Worm (Caenorhabditis elegans) whole organism, young adult: Measurements from ENCODE around the gene F15B9.8.

Source experiments
- B0035.1 ChIP-seq: sonication (generic microtip); optimal IDR thresholded peaks from 2 replicates; lab custom pipeline; 2016; ENCODE audit warnings: missing genetic modification characterization, mild to moderate bottlenecking, missing compliant biosample characterization, missing genotype, missing genetic modification reagents
- D2030.7 ChIP-seq: fragments of 200-800 bp; sonication (Bioruptor generic); IDR thresholded peaks from 2 replicates; pipeline ENCODE4 v1.3.6; 2022; ENCODE audit warnings: missing genetic modification reagents, missing genetic modification characterization, missing compliant biosample characterization
- F33H1.4 ChIP-seq: fragments of 200-800 bp; sonication (Bioruptor generic); IDR thresholded peaks from 2 replicates; pipeline ENCODE4 v1.3.6; 2022; ENCODE audit warnings: missing genetic modification reagents, missing genetic modification characterization, missing compliant biosample characterization
- F49E8.2 ChIP-seq: sonication (generic microtip); optimal IDR thresholded peaks from 3 replicates; lab custom pipeline; 2017; ENCODE audit warnings: missing genetic modification characterization, mild to moderate bottlenecking, missing compliant biosample characterization, antibody characterized with exemption, moderate library complexity; ENCODE audit not compliant: insufficient read depth
- F55B11.4 ChIP-seq: sonication (generic microtip); optimal IDR thresholded peaks from 2 replicates; lab custom pipeline; 2016; ENCODE audit warnings: missing compliant biosample characterization, missing genetic modification characterization, borderline replicate concordance; ENCODE audit not compliant: insufficient read depth
- F57C9.4 ChIP-seq: sonication (generic microtip); optimal IDR thresholded peaks from 2 replicates; lab custom pipeline; 2017; ENCODE audit warnings: mild to moderate bottlenecking, missing genetic modification characterization, missing compliant biosample characterization
- atf-7 ChIP-seq: sonication (generic microtip); optimal IDR thresholded peaks from 2 replicates; lab custom pipeline; 2017; ENCODE audit warnings: mild to moderate bottlenecking, missing genetic modification characterization, missing compliant biosample characterization
- cebp-1 ChIP-seq, 2 experiments: fragments of 200-800 bp in 1 of 2; sonication (Bioruptor generic) in 1 of 2; sonication (generic microtip) in 1 of 2; IDR thresholded peaks in 1 of 2; optimal IDR thresholded peaks in 1 of 2; 2 replicates each; pipeline versions ENCODE4 v1.3.6 to Lab custom; 2017 to 2022; ENCODE audit warnings: missing compliant biosample characterization in 2 of 2, missing genetic modification characterization in 2 of 2, mild to moderate bottlenecking in 1 of 2, missing genetic modification reagents in 1 of 2, moderate library complexity in 1 of 2
- ceh-27 ChIP-seq: fragments of 200-800 bp; sonication (Bioruptor generic); optimal IDR thresholded peaks from 2 replicates; lab custom pipeline; 2018; ENCODE audit warnings: mild to moderate bottlenecking, missing genetic modification characterization, moderate library complexity, missing compliant biosample characterization
- ceh-40 ChIP-seq: fragments of 200-800 bp; sonication (Bioruptor generic); IDR thresholded peaks from 2 replicates; pipeline ENCODE4 v1.3.6; 2022; ENCODE audit warnings: missing genetic modification characterization, missing compliant biosample characterization
- dpff-1 ChIP-seq: sonication (generic microtip); optimal IDR thresholded peaks from 2 replicates; lab custom pipeline; 2017; ENCODE audit warnings: mild to moderate bottlenecking, missing genetic modification characterization, missing compliant biosample characterization
- dpl-1 ChIP-seq: fragments of 150-350 bp; optimal IDR thresholded peaks from 2 replicates; lab custom pipeline; 2014; ENCODE audit warnings: missing biosample characterization, missing genetic modification reagents, missing genetic modification characterization
- efl-1 ChIP-seq: fragments of 150-350 bp; optimal IDR thresholded peaks from 2 replicates; lab custom pipeline; 2014; ENCODE audit warnings: missing biosample characterization, missing genetic modification reagents, missing genetic modification characterization
- egl-44 ChIP-seq: fragments of 200-800 bp; sonication (Bioruptor generic); IDR thresholded peaks from 2 replicates; pipeline ENCODE4 v1.3.6; 2022; ENCODE audit warnings: missing genetic modification reagents, missing genetic modification characterization, missing compliant biosample characterization
- egrh-3 ChIP-seq: fragments of 200-800 bp; sonication (Bioruptor generic); IDR thresholded peaks from 2 replicates; pipeline ENCODE4 v1.3.6; 2022; ENCODE audit warnings: missing genetic modification reagents, missing genetic modification characterization, missing compliant biosample characterization
- ekl-4 ChIP-seq: fragments of 200-800 bp; sonication (Bioruptor generic); IDR thresholded peaks from 2 replicates; pipeline ENCODE4 v1.3.6; 2022; ENCODE audit warnings: missing genetic modification reagents, missing genetic modification characterization, missing compliant biosample characterization
- him-1 ChIP-seq: sonication (generic microtip); optimal IDR thresholded peaks from 2 replicates; lab custom pipeline; 2016; ENCODE audit warnings: missing genotype, missing genetic modification reagents, missing genetic modification characterization, missing compliant biosample characterization
- hmg-1.2 ChIP-seq: fragments of 200-800 bp; sonication (Bioruptor generic); IDR thresholded peaks from 2 replicates; pipeline ENCODE4 v1.3.6; 2022; ENCODE audit warnings: missing genetic modification reagents, missing genetic modification characterization, missing compliant biosample characterization
- let-607 ChIP-seq, 2 experiments: fragments of 200-800 bp in 1 of 2; sonication (Bioruptor generic) in 1 of 2; sonication (generic microtip) in 1 of 2; optimal IDR thresholded peaks; 2 replicates each; lab custom pipeline; 2016 to 2018; ENCODE audit warnings: mild to moderate bottlenecking in 2 of 2, missing compliant biosample characterization in 2 of 2, missing genetic modification characterization in 2 of 2, moderate library complexity in 2 of 2, missing genotype in 1 of 2
- lin-26 ChIP-seq: fragments of 200-800 bp; sonication (Bioruptor generic); IDR thresholded peaks from 2 replicates; pipeline ENCODE4 v1.3.6; 2022; ENCODE audit warnings: missing genetic modification reagents, missing genetic modification characterization, missing compliant biosample characterization
- lsl-1 ChIP-seq: fragments of 200-800 bp; sonication (Bioruptor generic); optimal IDR thresholded peaks from 2 replicates; lab custom pipeline; 2018; ENCODE audit warnings: mild to moderate bottlenecking, missing genetic modification characterization, moderate library complexity, missing compliant biosample characterization
- madf-6 ChIP-seq: fragments of 200-800 bp; sonication (Bioruptor generic); IDR thresholded peaks from 2 replicates; pipeline ENCODE4 v1.3.6; 2022; ENCODE audit warnings: missing genetic modification reagents, missing genetic modification characterization, missing compliant biosample characterization
- madf-8 ChIP-seq: fragments of 200-800 bp; sonication (Bioruptor generic); conservative IDR thresholded peaks from 2 replicates; pipeline ENCODE4 v1.3.6; 2022; ENCODE audit warnings: missing genetic modification reagents, missing genetic modification characterization, missing compliant biosample characterization
- mes-4 ChIP-seq: sonication (generic microtip); optimal IDR thresholded peaks from 2 replicates; lab custom pipeline; 2016; ENCODE audit warnings: missing genotype, missing genetic modification characterization, missing compliant biosample characterization
- nhr-80 ChIP-seq: sonication (generic microtip); optimal IDR thresholded peaks from 2 replicates; lab custom pipeline; 2016; ENCODE audit warnings: missing genetic modification characterization, missing compliant biosample characterization
- pbrm-1 ChIP-seq: fragments of 200-800 bp; sonication (Bioruptor generic); IDR thresholded peaks from 2 replicates; pipeline ENCODE4 v1.3.6; 2022; ENCODE audit warnings: missing genetic modification reagents, missing genetic modification characterization, missing compliant biosample characterization
- rpc-1 ChIP-seq, 2 experiments: fragments of 150-350 bp in 1 of 2; sonication (generic microtip) in 1 of 2; optimal IDR thresholded peaks; 2 replicates each; lab custom pipeline; 2014 to 2018; ENCODE audit warnings: missing biosample characterization in 1 of 2, missing genetic modification characterization in 1 of 2, missing genetic modification reagents in 1 of 2, missing genotype in 1 of 2
- tbp1 ChIP-seq: fragments of 200-800 bp; sonication (Bioruptor generic); optimal IDR thresholded peaks from 2 replicates; lab custom pipeline; 2018; ENCODE audit warnings: mild to moderate bottlenecking, missing genetic modification characterization, missing compliant biosample characterization
- unc-62 ChIP-seq: fragments of 150-350 bp; optimal IDR thresholded peaks from 2 replicates; lab custom pipeline; 2014; ENCODE audit warnings: missing biosample characterization, missing genetic modification reagents, missing genetic modification characterization
- xnd-1 ChIP-seq: sonication (generic microtip); optimal IDR thresholded peaks from 2 replicates; lab custom pipeline; 2016; ENCODE audit warnings: missing genotype, missing genetic modification reagents, missing genetic modification characterization, missing compliant biosample characterization
- ztf-28 ChIP-seq: fragments of 200-800 bp; sonication (Bioruptor generic); IDR thresholded peaks from 2 replicates; pipeline ENCODE4 v1.3.6; 2022; ENCODE audit warnings: missing genetic modification reagents, missing genetic modification characterization, missing compliant biosample characterization

F15B9.8 gene

DNA sequence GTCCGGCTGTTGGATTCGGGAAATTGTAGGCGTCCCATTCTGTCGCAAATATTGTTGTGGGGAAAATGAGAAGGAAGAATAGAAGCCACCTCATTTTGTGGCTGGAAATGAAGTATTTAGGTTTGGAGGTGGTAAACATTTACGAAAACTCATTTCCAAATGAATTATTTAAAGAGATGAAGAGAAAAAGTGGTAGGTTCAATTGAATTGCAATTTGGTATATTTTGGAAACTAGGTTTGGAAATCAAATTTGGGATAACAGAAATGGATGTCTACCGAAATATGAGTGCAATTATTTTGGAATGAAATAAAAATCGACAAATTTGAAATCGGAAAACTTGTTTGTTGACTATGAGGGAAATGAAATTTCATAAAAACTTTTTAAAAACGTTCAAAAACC, 20.5 kb downstream of the F15B9.8 start, which contains the start of gene F15B9.10:
TSS of gene F15B9.10 (minus strand) at position 101 of the 400 bp plus-strand sequence.
- TF ChIP-seq egl-44 (GFP tag; lab: Robert Waterston, UW): no peak
- no peak for TF ChIP-seq F49E8.2 (tag; lab: Kevin White, UChicago)
- no peak for TF ChIP-seq B0035.1 (tag; lab: Kevin White, UChicago)
- TF ChIP-seq, all 124 proteins: peak for 0

DNA sequence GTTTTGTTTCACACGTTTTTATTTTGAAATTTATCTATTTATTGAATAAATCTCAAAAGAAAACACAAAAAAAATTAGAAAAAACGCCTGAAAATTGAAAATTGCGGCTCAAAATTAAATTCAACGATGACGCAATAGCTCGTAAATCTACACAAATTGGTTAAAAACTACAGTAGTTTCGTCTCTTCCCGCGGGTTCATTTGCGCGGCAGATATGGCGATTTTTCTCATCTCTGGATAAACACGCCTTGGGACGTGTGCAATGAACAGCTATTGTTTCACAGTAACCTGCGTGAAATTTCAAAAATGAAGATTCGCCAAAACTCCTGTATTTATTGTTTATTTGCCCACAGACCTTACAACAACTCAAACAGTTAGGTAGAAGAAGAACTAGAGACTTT, 20.9 kb downstream of the F15B9.8 start:
- TF ChIP-seq efl-1 (peak; percentile 24), madf-6 (GFP tag; lab: Robert Waterston, UW) (peak; percentile 82), D2030.7 (GFP tag; lab: Robert Waterston, UW) (0 out of 2 replicates have a peak, but pooled peaks have one; percentile 26), F33H1.4 (peak; percentile 47; the same call in 1 of the 2 replicates), pbrm-1 (no peak), F55B11.4 (tag; lab: Kevin White, UChicago) (no peak), xnd-1 (tag; lab: Kevin White, UChicago) (peak; percentile 59), madf-8 (GFP tag; lab: Robert Waterston, UW) (peak; percentile 56), lsl-1 (GFP tag; lab: Kevin White, UChicago) (peak; percentile 73)
- TF ChIP-seq, all 124 proteins: peak for 7

DNA sequence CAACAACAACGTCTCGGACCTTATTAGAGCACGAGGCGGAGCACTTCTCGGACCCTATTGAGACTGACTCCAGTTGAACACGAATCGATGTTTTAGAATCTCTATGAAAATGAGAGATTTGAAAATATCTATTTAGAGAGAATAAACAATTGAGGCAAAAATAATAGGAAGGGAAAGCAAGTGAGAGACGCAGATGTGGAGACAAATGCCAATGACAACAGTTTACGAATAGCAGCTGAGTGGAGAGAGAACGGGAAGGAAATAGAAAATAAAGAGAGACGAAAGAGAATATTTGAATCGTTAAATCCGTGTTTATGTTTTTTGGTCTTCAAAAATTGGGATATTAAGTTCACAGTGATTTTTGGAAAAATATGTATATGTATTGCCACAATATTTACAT, 21.5 kb downstream of the F15B9.8 start:
- peak; percentile 54; the same call in 1 of the 2 replicates for TF ChIP-seq hmg-1.2 (GFP tag; lab: Robert Waterston, UW)
- TF ChIP-seq F55B11.4 (tag; lab: Kevin White, UChicago): no peak
- TF ChIP-seq F57C9.4 (tag; lab: Kevin White, UChicago): no peak
- TF ChIP-seq nhr-80 (tag; lab: Kevin White, UChicago): peak; percentile 13
- TF ChIP-seq rpc-1 (optimal IDR thresholded peaks at IDR 0.05; lab: Kevin White, UChicago): no peak
- no peak for TF ChIP-seq rpc-1 (tag; optimal IDR thresholded peaks at IDR 0.05; lab: Kevin White, UChicago)
- no peak for TF ChIP-seq ceh-40 (GFP tag; lab: Robert Waterston, UW)

ce11 chrV:13011904-13012303, 23.5 kb downstream of the F15B9.8 start:
- peak; percentile 1 for TF ChIP-seq tbp1 (GFP tag; lab: Kevin White, UChicago)
- peak; percentile 87 for TF ChIP-seq atf-7 (tag; lab: Kevin White, UChicago)
- TF ChIP-seq ekl-4: no peak
- TF ChIP-seq cebp-1 (GFP tag; IDR thresholded peaks at IDR 0.05; lab: Robert Waterston, UW): no peak
- peak; percentile 23 for TF ChIP-seq cebp-1 (tag; optimal IDR thresholded peaks at IDR 0.05; lab: Kevin White, UChicago)
- peak; percentile 58 to 92 for TF ChIP-seq let-607 (tag; optimal IDR thresholded peaks at IDR 0.05; lab: Kevin White, UChicago)
- peak; percentile 22 for TF ChIP-seq unc-62 (GFP tag; lab: Kevin White, UChicago)
- TF ChIP-seq nhr-80 (tag; lab: Kevin White, UChicago): peak; percentile 69
- no peak for TF ChIP-seq dpl-1 (GFP tag; lab: Kevin White, UChicago)

DNA sequence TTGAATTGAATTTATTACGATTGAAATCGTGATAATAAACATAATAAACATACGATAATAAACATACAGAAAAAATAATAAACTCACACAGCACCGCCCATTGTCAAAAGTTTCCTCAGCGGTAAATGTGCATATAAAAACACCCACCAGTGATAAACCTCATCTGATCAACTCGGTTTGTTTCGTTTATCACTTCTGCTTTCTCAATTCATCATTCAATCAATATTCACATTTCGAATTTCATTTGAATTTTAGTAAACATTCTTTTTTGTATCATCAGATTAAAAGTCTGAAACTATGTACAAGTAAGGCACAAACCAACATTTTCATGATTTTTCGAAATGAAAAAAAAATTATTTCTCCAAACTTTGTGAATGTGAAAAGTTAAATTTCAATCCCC, 24.8 kb downstream of the F15B9.8 start, which contains the start of gene try-10:
TSS of gene try-10 (minus strand) at position 101 of the 400 bp plus-strand sequence.
- TF ChIP-seq lin-26 (GFP tag; lab: Robert Waterston, UW) (no peak), hmg-1.2 (GFP tag; lab: Robert Waterston, UW) (no peak), egrh-3 (no peak), mes-4 (no peak), madf-6 (GFP tag; lab: Robert Waterston, UW) (no peak), him-1 (tag; lab: Kevin White, UChicago) (no peak), dpff-1 (tag; lab: Kevin White, UChicago) (no peak), ceh-27 (GFP tag; lab: Kevin White, UChicago) (no peak), ztf-28 (GFP tag; lab: Robert Waterston, UW) (no peak), F33H1.4 (no peak)
